Worm (Caenorhabditis elegans): Measurements from ENCODE around the gene F41G3.21.
"Not testable (repeated sequence)": the region's sequence is repeated elsewhere in the genome, so short reads cannot be mapped to it uniquely, and the experiment has no call there.

Gene F41G3.21

DNA sequence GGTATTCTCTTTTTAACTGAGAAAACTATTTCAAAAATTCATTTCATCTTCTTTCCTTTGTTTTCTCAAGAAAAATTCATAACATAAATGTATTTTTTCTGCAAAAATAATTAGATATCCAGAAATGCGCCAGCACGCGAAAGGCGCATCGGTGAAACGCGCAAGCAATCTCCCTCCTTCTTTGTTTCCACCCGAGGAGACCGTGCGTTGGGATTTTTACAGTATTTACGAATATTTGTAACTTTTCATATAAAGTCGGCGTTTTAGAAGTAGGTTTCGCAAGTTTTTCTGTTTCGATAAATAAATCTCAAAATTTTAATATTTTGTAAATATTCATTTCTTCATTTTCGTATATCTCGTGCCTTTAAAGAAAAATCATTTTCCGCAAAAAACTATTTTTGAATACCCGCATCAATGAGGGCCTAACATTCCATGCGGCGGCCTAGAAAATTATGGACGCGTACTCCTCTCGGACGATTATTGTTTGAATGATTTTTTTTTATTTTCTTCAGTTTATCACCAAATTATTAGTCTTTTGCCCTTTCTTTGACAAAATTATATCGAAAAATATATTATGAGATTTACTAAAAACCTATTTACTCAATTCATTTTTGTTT lies 23.8 kb upstream of the F41G3.21 start, which contains the start of gene ssup-72:
Gene ssup-72 (plus strand): TSS at position 181 of the 617 bp plus-strand sequence.
- TF ChIP-seq ces-1 (GFP tag; optimal IDR thresholded peaks at IDR 0.05) (peak; percentile 44), sptf-1 (tag; optimal IDR thresholded peaks at IDR 0.05) (peak; percentile 9), M03D4.4 (tag; optimal IDR thresholded peaks at IDR 0.05) (no peak)

DNA sequence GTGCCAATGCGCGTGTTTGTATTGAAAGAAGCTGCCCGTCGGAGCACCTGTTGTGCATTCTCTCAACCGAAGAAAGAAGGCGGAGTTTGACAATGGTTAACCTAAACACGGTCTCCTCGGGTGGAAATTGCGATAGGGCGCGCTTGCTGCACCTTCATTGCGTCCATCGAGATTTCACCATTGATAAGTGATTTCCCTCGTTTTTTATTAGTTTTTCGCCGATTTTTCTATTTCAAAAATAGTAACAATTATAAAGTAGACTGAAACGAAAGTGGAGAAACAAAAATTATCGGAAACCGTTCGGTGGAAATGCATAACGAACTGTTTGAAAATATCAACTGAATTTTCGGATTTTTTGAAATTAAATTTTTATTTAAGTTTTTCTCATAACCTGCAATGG lies 22.3 kb upstream of the F41G3.21 start, which contains the start of gene agr-1:
Gene agr-1 (minus strand): TSS at position 101 of the 400 bp plus-strand sequence.
- not testable (repeated sequence) for TF ChIP-seq ceh-39 (tag; optimal IDR thresholded peaks at IDR 0.05); ces-1 (GFP tag; optimal IDR thresholded peaks at IDR 0.05); sem-2 (GFP tag; optimal IDR thresholded peaks at IDR 0.05)

DNA sequence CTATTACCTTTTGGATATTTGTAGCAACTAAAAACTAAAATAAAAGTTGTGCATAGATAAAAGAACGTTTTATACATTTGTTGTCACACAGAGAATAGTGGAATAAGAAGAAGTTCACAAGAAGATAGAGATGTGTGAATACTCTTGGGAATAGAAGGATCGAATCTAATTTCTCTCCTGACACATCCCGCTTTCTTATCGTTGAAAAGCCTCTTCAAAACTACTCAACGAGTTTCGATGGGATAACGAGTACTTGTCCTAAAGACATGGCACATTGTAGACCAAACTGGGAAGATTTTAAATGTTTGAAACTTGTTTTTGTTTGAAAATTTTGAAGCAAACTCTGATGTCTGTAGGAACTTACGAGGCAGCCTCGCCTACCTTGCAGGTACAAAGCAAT lies 19.7 kb upstream of the F41G3.21 start:
- no peak for TF ChIP-seq tbx-8 (GFP tag; optimal IDR thresholded peaks at IDR 0.05)
- peak; percentile 73 for TF ChIP-seq ces-1 (GFP tag; optimal IDR thresholded peaks at IDR 0.05)
- no peak for TF ChIP-seq mep-1 (tag; optimal IDR thresholded peaks at IDR 0.05)

DNA sequence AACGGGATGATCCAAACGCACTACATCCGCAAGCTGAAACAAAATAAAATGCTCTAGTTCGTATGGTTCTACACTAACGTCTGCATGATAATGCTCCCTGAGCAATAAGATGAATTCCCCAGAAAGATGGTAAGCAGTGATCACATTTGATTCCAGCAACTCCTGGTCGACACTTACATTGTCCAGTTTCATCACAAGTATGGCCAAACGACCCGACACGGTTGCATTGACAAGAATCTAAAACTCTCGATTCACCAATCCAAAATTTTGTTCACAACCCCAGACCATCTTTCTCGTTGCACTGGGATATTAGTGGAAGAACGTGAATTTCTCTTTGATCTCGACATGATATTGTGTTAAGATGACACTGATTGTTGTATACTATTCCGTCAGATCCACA lies 17.3 kb upstream of the F41G3.21 start:
- TF ChIP-seq snpc-4 (tag; optimal IDR thresholded peaks at IDR 0.05) (no peak), lin-13 (tag; optimal IDR thresholded peaks at IDR 0.05) (no peak), sem-2 (GFP tag; optimal IDR thresholded peaks at IDR 0.05) (no peak)

DNA sequence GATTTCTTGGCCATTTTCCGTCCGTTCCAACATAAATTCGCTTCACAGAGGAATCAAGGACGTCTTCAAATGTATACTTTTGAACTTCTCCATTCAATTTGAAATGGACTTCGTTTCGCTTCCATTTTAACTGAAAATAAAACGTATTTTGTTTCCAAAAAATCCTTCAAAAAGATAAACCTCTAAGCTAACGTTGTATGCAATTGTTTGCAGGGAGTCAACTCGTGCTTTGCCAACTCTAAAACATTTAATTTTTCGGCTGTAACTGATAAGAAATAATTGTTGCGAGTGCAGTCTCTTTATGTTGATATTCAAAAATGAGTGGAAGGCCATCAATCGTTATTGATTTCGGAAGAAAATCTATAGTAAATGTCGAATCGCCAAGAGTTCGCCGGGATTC lies 15.3 kb upstream of the F41G3.21 start, which contains the start of gene F41G3.18:
Gene F41G3.18 (plus strand): TSS at position 301 of the 400 bp plus-strand sequence.
- TF ChIP-seq ces-1 (GFP tag; optimal IDR thresholded peaks at IDR 0.05), result no peak
- no peak for TF ChIP-seq ztf-11 (tag; optimal IDR thresholded peaks at IDR 0.05)
- TF ChIP-seq ceh-39 (tag; optimal IDR thresholded peaks at IDR 0.05), result no peak
- TF ChIP-seq zip-8 (tag; optimal IDR thresholded peaks at IDR 0.05), result no peak
- no peak for TF ChIP-seq drap-1 (GFP tag; optimal IDR thresholded peaks at IDR 0.05)
- TF ChIP-seq nhr-28 (tag; optimal IDR thresholded peaks at IDR 0.05), result no peak
- TF ChIP-seq nhr-2 (tag; optimal IDR thresholded peaks at IDR 0.05), result no peak
- TF ChIP-seq elt-1 (tag; optimal IDR thresholded peaks at IDR 0.05; ENCODE audit: borderline replicate concordance, insufficient read depth), result no peak
- no peak for TF ChIP-seq lin-32 (GFP tag; optimal IDR thresholded peaks at IDR 0.05)
- no peak for TF ChIP-seq mab-5 (tag; optimal IDR thresholded peaks at IDR 0.05)
- no peak for TF ChIP-seq unc-39 (tag; optimal IDR thresholded peaks at IDR 0.05)
- TF ChIP-seq mls-2 (tag; optimal IDR thresholded peaks at IDR 0.05), result no peak
- no peak for TF ChIP-seq flh-1 (GFP tag; optimal IDR thresholded peaks at IDR 0.05)
- TF ChIP-seq ham-2 (GFP tag; optimal IDR thresholded peaks at IDR 0.05), result no peak
- no peak for TF ChIP-seq nhr-12 (tag; optimal IDR thresholded peaks at IDR 0.05)
- TF ChIP-seq sem-2 (GFP tag; optimal IDR thresholded peaks at IDR 0.05), result no peak

DNA sequence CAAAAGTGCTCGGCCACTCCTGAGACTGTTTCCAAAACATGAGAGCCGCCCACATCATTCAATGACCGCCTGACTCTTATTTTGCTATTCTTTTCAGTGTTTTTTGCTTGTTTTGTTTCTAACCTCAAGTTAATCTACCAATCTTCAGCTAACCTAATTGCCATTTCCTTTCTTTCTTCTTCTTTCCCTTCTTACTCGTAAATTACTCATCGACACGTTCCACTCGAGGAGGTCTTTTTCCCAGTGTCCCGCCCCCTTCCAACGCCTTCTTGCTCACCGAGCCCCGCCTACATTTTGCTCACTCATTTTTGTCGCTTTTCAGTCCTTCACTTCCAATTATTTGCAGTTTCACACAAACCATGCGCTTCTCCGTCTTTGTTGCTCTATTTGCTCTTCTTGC lies 12.0 kb upstream of the F41G3.21 start, which contains the start of gene nlp-50:
Gene nlp-50 (plus strand): TSS at position 301 of the 400 bp plus-strand sequence.
- no peak for TF ChIP-seq snpc-4 (tag; optimal IDR thresholded peaks at IDR 0.05)
- no peak for TF ChIP-seq elt-1 (tag; optimal IDR thresholded peaks at IDR 0.05; ENCODE audit: borderline replicate concordance, insufficient read depth)
- TF ChIP-seq nhr-28 (tag; optimal IDR thresholded peaks at IDR 0.05), result no peak
- no peak for TF ChIP-seq ham-2 (GFP tag; optimal IDR thresholded peaks at IDR 0.05)
- TF ChIP-seq ceh-39 (tag; optimal IDR thresholded peaks at IDR 0.05), result no peak
- no peak for TF ChIP-seq blmp-1 (tag; optimal IDR thresholded peaks at IDR 0.05)
- TF ChIP-seq sem-2 (GFP tag; optimal IDR thresholded peaks at IDR 0.05), result no peak
- TF ChIP-seq ceh-43 (GFP tag; optimal IDR thresholded peaks at IDR 0.05), result no peak
- no peak for TF ChIP-seq ces-1 (GFP tag; optimal IDR thresholded peaks at IDR 0.05)
- no peak for TF ChIP-seq ztf-11 (tag; optimal IDR thresholded peaks at IDR 0.05)
- no peak for TF ChIP-seq mep-1 (tag; optimal IDR thresholded peaks at IDR 0.05)
- TF ChIP-seq ceh-83 (GFP tag; optimal IDR thresholded peaks at IDR 0.05), result no peak
- no peak for TF ChIP-seq mls-2 (tag; optimal IDR thresholded peaks at IDR 0.05)
- no peak for TF ChIP-seq unc-39 (tag; optimal IDR thresholded peaks at IDR 0.05)
- TF ChIP-seq M03D4.4 (tag; optimal IDR thresholded peaks at IDR 0.05), result no peak
- TF ChIP-seq lin-32 (GFP tag; optimal IDR thresholded peaks at IDR 0.05), result no peak

DNA sequence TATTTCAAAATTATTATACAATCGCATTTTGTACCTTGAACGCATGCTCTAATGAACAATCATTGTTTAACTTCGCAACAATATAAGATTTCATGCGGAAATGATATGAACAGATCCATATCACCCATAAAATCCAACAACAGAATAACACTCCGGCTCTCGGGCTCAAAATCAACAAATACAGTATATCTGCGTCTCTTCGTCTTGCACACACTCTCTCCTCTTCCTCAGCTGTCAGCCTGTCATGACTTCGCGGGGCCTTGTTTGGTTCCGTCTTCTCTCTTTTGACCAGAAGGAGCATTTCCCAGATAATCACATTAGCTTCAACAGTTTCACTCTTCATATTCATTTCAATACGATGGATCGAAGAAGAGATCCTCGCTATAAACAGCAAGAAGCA lies 3.5 kb upstream of the F41G3.21 start, which contains the start of gene F41G3.3:
Gene F41G3.3 (plus strand): TSS at position 301 of the 400 bp plus-strand sequence.
- TF ChIP-seq lin-32 (GFP tag; optimal IDR thresholded peaks at IDR 0.05) (no peak), nhr-76 (tag; optimal IDR thresholded peaks at IDR 0.05) (no peak), lin-13 (tag; optimal IDR thresholded peaks at IDR 0.05) (no peak), snpc-4 (tag; optimal IDR thresholded peaks at IDR 0.05) (no peak), nhr-237 (tag; optimal IDR thresholded peaks at IDR 0.05) (no peak), elt-3 (tag; optimal IDR thresholded peaks at IDR 0.05) (no peak), mep-1 (tag; optimal IDR thresholded peaks at IDR 0.05) (no peak), bed-3 (GFP tag; optimal IDR thresholded peaks at IDR 0.05) (no peak)
